Worm (Caenorhabditis elegans): ENCODE data around the gene scd-2.

Gene scd-2

DNA sequence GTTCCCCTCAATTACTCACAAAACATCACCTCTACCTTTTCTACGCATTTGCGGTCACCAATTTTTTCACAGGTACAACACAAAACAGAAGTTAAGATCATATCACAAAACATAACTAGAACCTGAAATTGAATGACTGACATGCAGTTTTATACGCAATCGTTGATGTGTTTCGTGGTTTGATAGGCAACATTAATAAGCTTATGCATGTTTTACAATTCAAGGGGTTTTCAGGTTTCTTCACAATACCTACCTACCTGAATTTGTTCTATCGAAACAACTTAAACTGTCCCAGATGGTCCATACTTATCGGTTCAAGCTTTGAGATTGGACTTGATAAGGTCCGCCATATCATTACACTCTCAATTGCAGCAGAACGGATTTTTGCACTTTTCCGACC lies 17.5 kb downstream of the scd-2 start:
- TF ChIP-seq blmp-1 (tag; optimal IDR thresholded peaks at IDR 0.05) (no peak), Y116A8C.19 (tag; optimal IDR thresholded peaks at IDR 0.05; ENCODE audit: borderline replicate concordance) (no peak), ceh-90 (tag; optimal IDR thresholded peaks at IDR 0.05) (no peak), hlh-17 (GFP tag; optimal IDR thresholded peaks at IDR 0.05; ENCODE audit: borderline replicate concordance) (no peak), aly-2 (tag; optimal IDR thresholded peaks at IDR 0.05) (no peak), unc-62 (GFP tag; optimal IDR thresholded peaks at IDR 0.05) (no peak), hlh-4 (tag; optimal IDR thresholded peaks at IDR 0.05) (no peak), nhr-84 (tag; optimal IDR thresholded peaks at IDR 0.05) (no peak), sup-37 (GFP tag; optimal IDR thresholded peaks at IDR 0.05) (no peak)

DNA sequence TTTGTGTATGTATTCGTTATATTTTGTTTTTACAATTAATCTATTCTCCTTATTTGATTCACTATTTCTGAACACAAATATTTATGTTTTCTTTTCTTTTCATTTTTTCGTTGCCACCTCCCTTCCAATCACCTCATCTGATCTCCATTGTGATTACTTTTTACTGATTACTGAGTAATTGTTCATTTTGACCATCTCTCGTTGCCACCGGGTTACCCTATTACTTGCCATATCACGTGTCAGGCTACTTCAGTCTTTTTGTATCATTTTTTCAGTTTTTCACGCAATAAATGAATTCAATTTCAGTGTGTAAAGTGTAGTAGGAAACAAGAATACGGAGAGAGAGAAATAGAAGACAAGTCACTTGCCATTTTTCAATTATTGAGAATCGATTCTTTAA lies 19.0 kb downstream of the scd-2 start, which contains the start of gene T10H9.8:
Gene T10H9.8, plus strand, starts transcription at position 301 of the 400 bp plus-strand sequence.
- TF ChIP-seq nhr-20 (tag; optimal IDR thresholded peaks at IDR 0.05) (peak; percentile 33), zag-1 (tag; optimal IDR thresholded peaks at IDR 0.05) (no peak), lir-3 (tag; optimal IDR thresholded peaks at IDR 0.05; ENCODE audit: poor library complexity) (no peak), swsn-7 (tag; optimal IDR thresholded peaks at IDR 0.05) (no peak), efl-1 (optimal IDR thresholded peaks at IDR 0.05) (no peak), efl-1 (GFP tag; optimal IDR thresholded peaks at IDR 0.05 in 1 of 2) (peak in 1 of 2 experiments; percentile 19), efl-3 (GFP tag; optimal IDR thresholded peaks at IDR 0.05) (no peak), isw-1 (GFP tag; IDR thresholded peaks at IDR 0.05) (no peak), ceh-90 (tag; optimal IDR thresholded peaks at IDR 0.05) (no peak)

DNA sequence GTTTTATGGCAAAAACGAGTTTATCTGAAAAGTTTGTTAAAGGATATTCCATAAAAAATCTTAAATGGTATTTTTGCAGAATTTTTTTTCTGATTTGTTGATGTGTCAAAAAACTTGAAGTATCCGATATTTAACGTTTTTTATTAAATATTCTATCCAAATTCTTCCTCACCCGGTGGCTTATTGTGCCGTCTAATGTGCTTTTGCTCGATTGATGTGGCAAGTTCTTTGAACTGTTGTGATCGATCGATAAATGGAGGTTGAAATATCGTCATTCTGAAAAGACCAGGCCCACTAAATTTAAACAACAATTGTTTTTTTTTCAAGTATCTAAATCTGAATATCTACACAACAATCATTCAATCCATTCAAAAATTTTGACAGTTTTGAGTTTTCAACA lies 22.1 kb downstream of the scd-2 start, which contains the start of gene syx-18:
Gene syx-18, minus strand, starts transcription at position 276 of the 400 bp plus-strand sequence.
- TF ChIP-seq pag-3 (tag; optimal IDR thresholded peaks at IDR 0.05; ENCODE audit: borderline replicate concordance, insufficient read depth) (no peak), dpl-1 (GFP tag; optimal IDR thresholded peaks at IDR 0.05) (no peak), ama-1 (optimal IDR thresholded peaks at IDR 0.05) (peak; percentile 58), nhr-77 (tag; optimal IDR thresholded peaks at IDR 0.05) (no peak), nhr-85 (tag) (no peak), nhr-90 (tag; optimal IDR thresholded peaks at IDR 0.05; ENCODE audit: poor library complexity) (peak; percentile 5), aly-2 (tag; optimal IDR thresholded peaks at IDR 0.05) (no peak), nhr-19 (GFP tag; conservative IDR thresholded peaks at IDR 0.05) (no peak), C34B4.2 (tag; optimal IDR thresholded peaks at IDR 0.05) (no peak), nhr-47 (tag; optimal IDR thresholded peaks at IDR 0.05) (peak; percentile 18), efl-3 (GFP tag; optimal IDR thresholded peaks at IDR 0.05) (no peak), fos-1 (tag; optimal IDR thresholded peaks at IDR 0.05) (peak; percentile 3)

- peak; percentile 76 for TF ChIP-seq snpc-4 (tag; optimal IDR thresholded peaks at IDR 0.05)
- TF ChIP-seq aly-2 (tag; optimal IDR thresholded peaks at IDR 0.05), result no peak
- TF ChIP-seq ceh-63 (GFP tag; optimal IDR thresholded peaks at IDR 0.05), result no peak
- peak; percentile 65 for TF ChIP-seq xbp-1 (tag; optimal IDR thresholded peaks at IDR 0.05)
- peak; percentile 16 for TF ChIP-seq fkh-4 (tag; optimal IDR thresholded peaks at IDR 0.05; ENCODE audit: borderline replicate concordance)
- TF ChIP-seq nhr-20 (tag; optimal IDR thresholded peaks at IDR 0.05), result peak; percentile 76
- no peak for TF ChIP-seq pax-3 (tag; optimal IDR thresholded peaks at IDR 0.05)
- TF ChIP-seq blmp-1 (tag; optimal IDR thresholded peaks at IDR 0.05), result peak; percentile 87
- TF ChIP-seq hlh-4 (tag; optimal IDR thresholded peaks at IDR 0.05), result no peak
- no peak for TF ChIP-seq nhr-12 (tag; optimal IDR thresholded peaks at IDR 0.05)
- TF ChIP-seq nhr-28 (tag; optimal IDR thresholded peaks at IDR 0.05), result no peak
- TF ChIP-seq grh-1 (GFP tag; IDR thresholded peaks at IDR 0.05), result peak; percentile 58
- peak; percentile 91 for TF ChIP-seq skn-1 (tag; optimal IDR thresholded peaks at IDR 0.05)
- no peak for TF ChIP-seq mef-2 (tag; optimal IDR thresholded peaks at IDR 0.05)
- TF ChIP-seq fkh-8 (tag; optimal IDR thresholded peaks at IDR 0.05), result no peak
- TF ChIP-seq C34B4.2 (tag; optimal IDR thresholded peaks at IDR 0.05), result no peak
- peak; percentile 35 for TF ChIP-seq lin-13 (GFP tag; optimal IDR thresholded peaks at IDR 0.05)
- peak; percentile 74 for TF ChIP-seq lin-14 (GFP tag; optimal IDR thresholded peaks at IDR 0.05)
- TF ChIP-seq ceh-82 (tag; optimal IDR thresholded peaks at IDR 0.05), result peak; percentile 97 to 99 (median 97)
- no peak for TF ChIP-seq ceh-8 (GFP tag; optimal IDR thresholded peaks at IDR 0.05)
- TF ChIP-seq unc-130 (tag; optimal IDR thresholded peaks at IDR 0.05), result peak; percentile 80
- no peak for TF ChIP-seq fkh-10 (GFP tag; optimal IDR thresholded peaks at IDR 0.05)
- peak; percentile 54 for TF ChIP-seq nhr-19 (GFP tag; conservative IDR thresholded peaks at IDR 0.05)
- peak; percentile 64 to 82 for TF ChIP-seq lsy-2 (tag; optimal IDR thresholded peaks at IDR 0.05)
- TF ChIP-seq fos-1 (tag; optimal IDR thresholded peaks at IDR 0.05), result peak; percentile 1
- TF ChIP-seq aha-1 (tag; optimal IDR thresholded peaks at IDR 0.05), result no peak
Measured at ce11 chrV:6656451-6657115, 23.6 kb downstream of the scd-2 start, which contains the start of gene snb-1. snb-1 (minus strand) TSS chrV:6656501.

All from whole organism, L1 larva.